Worm (Caenorhabditis elegans): ENCODE measurements around the gene tceb-3.
"Not testable (repeated sequence)": the region's sequence is repeated elsewhere in the genome, so short reads cannot be mapped to it uniquely, and the experiment has no call there.

Gene tceb-3

ce11 chrII:10948236-10949025, 1.2 kb upstream of the tceb-3 start:
- TF ChIP-seq nhr-10 (tag; optimal IDR thresholded peaks at IDR 0.05) (no peak), lin-13 (GFP tag; optimal IDR thresholded peaks at IDR 0.05) (no peak), sem-4 (tag; optimal IDR thresholded peaks at IDR 0.05) (no peak), sma-9 (GFP tag; optimal IDR thresholded peaks at IDR 0.05) (no peak), sma-9 (tag; optimal IDR thresholded peaks at IDR 0.05) (no peak), gmeb-1 (tag; optimal IDR thresholded peaks at IDR 0.05) (no peak), nhr-11 (tag; optimal IDR thresholded peaks at IDR 0.05) (no peak), sma-3 (GFP tag; optimal IDR thresholded peaks at IDR 0.05) (no peak)

ce11 chrII:10946848-10947247, 369 bp downstream of the tceb-3 start:
- TF ChIP-seq lsy-2 (tag; optimal IDR thresholded peaks at IDR 0.05) (peak in 1 of 2 experiments; percentile 50), sem-4 (tag; optimal IDR thresholded peaks at IDR 0.05) (peak; percentile 44), C34F6.9 (tag; optimal IDR thresholded peaks at IDR 0.05) (peak; percentile 58), mab-5 (tag; optimal IDR thresholded peaks at IDR 0.05) (peak; percentile 68), unc-55 (GFP tag; optimal IDR thresholded peaks at IDR 0.05) (peak; percentile 57), lin-13 (GFP tag; optimal IDR thresholded peaks at IDR 0.05) (no peak), ceh-16 (tag; optimal IDR thresholded peaks at IDR 0.05) (peak; percentile 20), mdl-1 (tag; optimal IDR thresholded peaks at IDR 0.05) (peak in 1 of 2 experiments; percentile 23), F13H6.1 (tag; optimal IDR thresholded peaks at IDR 0.05) (peak; percentile 6), peb-1 (tag; optimal IDR thresholded peaks at IDR 0.05) (no peak), lin-39 (tag; optimal IDR thresholded peaks at IDR 0.05) (peak; percentile 84), nhr-129 (tag; optimal IDR thresholded peaks at IDR 0.05) (peak; percentile 64), nhr-12 (tag; optimal IDR thresholded peaks at IDR 0.05) (no peak), ztf-4 (tag; optimal IDR thresholded peaks at IDR 0.05) (peak; percentile 16), ama-1 (optimal IDR thresholded peaks at IDR 0.05) (no peak), fos-1 (tag; optimal IDR thresholded peaks at IDR 0.05) (peak; percentile 28), sma-9 (GFP tag; optimal IDR thresholded peaks at IDR 0.05) (peak; percentile 11), sma-9 (tag; optimal IDR thresholded peaks at IDR 0.05) (no peak), nhr-25 (tag; optimal IDR thresholded peaks at IDR 0.05) (peak; percentile 2), sma-3 (GFP tag; optimal IDR thresholded peaks at IDR 0.05) (no peak)

- TF ChIP-seq nhr-6 (tag; optimal IDR thresholded peaks at IDR 0.05), result no peak
- no peak for TF ChIP-seq elt-1 (tag; optimal IDR thresholded peaks at IDR 0.05)
- no peak for TF ChIP-seq nhr-77 (tag; optimal IDR thresholded peaks at IDR 0.05)
- TF ChIP-seq F13H6.1 (tag; optimal IDR thresholded peaks at IDR 0.05), result no peak
- no peak for TF ChIP-seq nhr-21 (tag; optimal IDR thresholded peaks at IDR 0.05)
- no peak for TF ChIP-seq nhr-11 (tag; optimal IDR thresholded peaks at IDR 0.05)
- no peak for TF ChIP-seq crh-2 (tag; optimal IDR thresholded peaks at IDR 0.05)
- peak; percentile 19 for TF ChIP-seq unc-55 (GFP tag; optimal IDR thresholded peaks at IDR 0.05)
- TF ChIP-seq blmp-1 (tag; optimal IDR thresholded peaks at IDR 0.05; ENCODE audit: insufficient read depth), result peak; percentile 35
- no peak for TF ChIP-seq nhr-10 (tag; optimal IDR thresholded peaks at IDR 0.05)
- no peak for TF ChIP-seq ceh-16 (tag; optimal IDR thresholded peaks at IDR 0.05)
Measured at ce11 chrII:10945446-10945845, 1.8 kb downstream of the tceb-3 start.

ce11 chrII:10941918-10942317, 5.3 kb downstream of the tceb-3 start, which contains the start of gene R03D7.15:
R03D7.15 (plus strand) TSS chrII:10942216.
- TF ChIP-seq skn-1 (tag; optimal IDR thresholded peaks at IDR 0.05); sem-4 (tag; optimal IDR thresholded peaks at IDR 0.05); unc-62 (GFP tag; optimal IDR thresholded peaks at IDR 0.05): not testable (repeated sequence)

- no peak for TF ChIP-seq F13H6.1 (tag; optimal IDR thresholded peaks at IDR 0.05)
- TF ChIP-seq nhr-129 (tag; optimal IDR thresholded peaks at IDR 0.05), result no peak
- TF ChIP-seq ama-1 (optimal IDR thresholded peaks at IDR 0.05), result no peak
- no peak for TF ChIP-seq nhr-21 (tag; optimal IDR thresholded peaks at IDR 0.05)
- TF ChIP-seq ztf-4 (tag; optimal IDR thresholded peaks at IDR 0.05), result no peak
- TF ChIP-seq unc-55 (GFP tag; optimal IDR thresholded peaks at IDR 0.05), result no peak
Measured at ce11 chrII:10935336-10935735, 11.9 kb downstream of the tceb-3 start.

ce11 chrII:10934786-10935185, 12.4 kb downstream of the tceb-3 start, which contains the start of gene R03D7.2:
R03D7.2 (minus strand) TSS chrII:10935184.
- TF ChIP-seq mab-5 (tag; optimal IDR thresholded peaks at IDR 0.05) (no peak), nhr-10 (tag; optimal IDR thresholded peaks at IDR 0.05) (no peak), unc-62 (GFP tag; optimal IDR thresholded peaks at IDR 0.05) (no peak), lin-11 (tag; optimal IDR thresholded peaks at IDR 0.05) (no peak), nhr-6 (tag; optimal IDR thresholded peaks at IDR 0.05) (no peak), unc-55 (GFP tag; optimal IDR thresholded peaks at IDR 0.05) (no peak), unc-39 (tag; optimal IDR thresholded peaks at IDR 0.05) (no peak), gmeb-1 (tag; optimal IDR thresholded peaks at IDR 0.05) (no peak), sma-9 (GFP tag; optimal IDR thresholded peaks at IDR 0.05) (no peak), sma-9 (tag; optimal IDR thresholded peaks at IDR 0.05) (no peak), fos-1 (tag; optimal IDR thresholded peaks at IDR 0.05) (no peak), lsy-2 (tag; optimal IDR thresholded peaks at IDR 0.05) (no peak), ceh-16 (tag; optimal IDR thresholded peaks at IDR 0.05) (no peak), ama-1 (optimal IDR thresholded peaks at IDR 0.05) (no peak), nhr-12 (tag; optimal IDR thresholded peaks at IDR 0.05) (no peak), blmp-1 (tag; optimal IDR thresholded peaks at IDR 0.05; ENCODE audit: insufficient read depth) (no peak), nhr-237 (tag; optimal IDR thresholded peaks at IDR 0.05) (no peak), peb-1 (tag; optimal IDR thresholded peaks at IDR 0.05) (no peak), R02D3.7 (tag; optimal IDR thresholded peaks at IDR 0.05) (no peak), alr-1 (tag; optimal IDR thresholded peaks at IDR 0.05) (no peak), nhr-77 (tag; optimal IDR thresholded peaks at IDR 0.05) (no peak)

All from whole organism, L2 larva.